Fruit fly (Drosophila melanogaster) S2 (cell line): ENCODE results near the gene pelo.

Source experiments
- CG8478 ChIP-seq: fragments of >200 bp; optimal IDR thresholded peaks from 2 replicates; lab custom pipeline; 2018
- CTCF ChIP-seq, 2 experiments: fragments of >200 bp; optimal IDR thresholded peaks; 2 replicates each; lab custom pipeline; 2018

DNA sequence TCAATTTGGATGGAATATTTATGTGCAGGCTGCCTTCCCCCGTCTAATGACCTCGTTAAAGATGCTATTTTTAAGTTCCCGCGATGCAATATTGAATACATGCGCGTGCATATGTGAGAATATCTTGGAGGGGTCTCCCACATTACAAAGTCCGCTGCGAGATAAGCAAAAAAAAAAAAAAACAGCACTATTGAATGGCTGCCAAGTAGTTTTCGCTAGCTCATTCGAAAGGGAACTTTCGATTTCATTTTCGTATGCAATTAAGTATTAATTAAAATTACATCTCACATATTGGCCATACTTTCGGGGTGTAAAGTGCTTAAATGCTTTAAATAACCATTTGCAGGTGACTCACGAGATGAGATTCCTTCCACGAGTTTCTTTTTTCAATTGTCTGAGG is 6.5 kb downstream of the pelo start:
- TF ChIP-seq CTCF (optimal IDR thresholded peaks at IDR 0.05; lab: Kevin White, UChicago) (no peak), CG8478 (no peak)
